Worm (Caenorhabditis elegans): Measurements from ENCODE around the gene npp-23.

DNA sequence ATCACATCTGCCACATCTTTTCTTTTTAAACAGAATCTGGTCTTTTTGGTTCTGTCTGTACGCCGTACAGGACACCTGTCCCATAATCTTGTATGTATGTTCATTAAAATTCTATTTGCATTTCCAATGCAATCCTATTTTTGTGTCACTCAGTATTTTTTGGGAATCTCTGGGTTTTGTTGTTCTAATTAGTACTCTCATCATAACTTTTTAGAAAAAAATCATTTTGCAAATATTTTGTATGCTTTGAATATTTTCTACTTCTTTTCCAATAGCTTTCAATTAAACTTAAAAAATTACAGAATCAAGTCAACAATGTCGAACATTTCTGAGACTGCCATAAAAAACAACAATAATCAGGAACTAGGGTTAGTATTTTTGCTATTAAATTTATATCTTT lies 49.4 kb downstream of the npp-23 start, which contains the start of gene T28C6.3:
- TF ChIP-seq dve-1 (tag; optimal IDR thresholded peaks at IDR 0.05; ENCODE audit: insufficient read depth): no peak
- no peak for TF ChIP-seq lin-29 (GFP tag; IDR thresholded peaks at IDR 0.05)
- no peak for TF ChIP-seq ztf-11 (tag; optimal IDR thresholded peaks at IDR 0.05)
- TF ChIP-seq unc-130 (GFP tag; optimal IDR thresholded peaks at IDR 0.05): no peak
- TF ChIP-seq mdl-1 (tag; optimal IDR thresholded peaks at IDR 0.05): no peak
- no peak for TF ChIP-seq fos-1 (tag; optimal IDR thresholded peaks at IDR 0.05)
- TF ChIP-seq unc-62 (GFP tag; optimal IDR thresholded peaks at IDR 0.05 in 1 of 2): no peak
- TF ChIP-seq unc-62 (tag; optimal IDR thresholded peaks at IDR 0.05): no peak

Measured in whole organism, L4 larva.